Fruit fly (Drosophila melanogaster) whole organism, wandering third instar larva: ENCODE data around the gene Cyp313a3.

Experiments used
- CG32264 ChIP-seq: fragments of 200-800 bp; sonication (Bioruptor generic); optimal IDR thresholded peaks from 2 replicates; lab custom pipeline; 2016; ENCODE audit warnings: missing biosample characterization, missing genetic modification characterization
- CG9705 ChIP-seq: fragments of 200-800 bp; sonication (Bioruptor generic); optimal IDR thresholded peaks from 2 replicates; lab custom pipeline; 2018; ENCODE audit warnings: missing biosample characterization, mild to moderate bottlenecking, missing genetic modification characterization
- CrebA ChIP-seq: fragments of 200-800 bp; sonication (Bioruptor generic); optimal IDR thresholded peaks from 2 replicates; lab custom pipeline; 2016; ENCODE audit warnings: missing biosample characterization, mild to moderate bottlenecking, missing genetic modification characterization, borderline replicate concordance
- Dif ChIP-seq: fragments of 200-275, 200-300 bp; sonication (Bioruptor generic); optimal IDR thresholded peaks from 2 replicates; lab custom pipeline; 2018; ENCODE audit warnings: missing biosample characterization, missing genetic modification characterization; ENCODE audit not compliant: partially characterized antibody
- GATAd ChIP-seq: sonication (Bioruptor generic); optimal IDR thresholded peaks from 2 replicates; lab custom pipeline; 2016; ENCODE audit warnings: missing biosample characterization, missing genetic modification characterization
- Hnf4 ChIP-seq: fragments of 200-800 bp; sonication (Bioruptor generic); optimal IDR thresholded peaks from 2 replicates; lab custom pipeline; 2016; ENCODE audit warnings: missing biosample characterization, mild to moderate bottlenecking, missing genetic modification characterization
- Hr78 ChIP-seq: fragments of >200 bp; optimal IDR thresholded peaks from 2 replicates; lab custom pipeline; 2017; ENCODE audit warnings: missing biosample characterization, missing genetic modification characterization
- Hr83 ChIP-seq: fragments of 200-300 bp; sonication (Bioruptor generic); optimal IDR thresholded peaks from 2 replicates; lab custom pipeline; 2016; ENCODE audit warnings: missing biosample characterization, mild to moderate bottlenecking, missing genetic modification characterization, moderate library complexity; ENCODE audit not compliant: poor library complexity, severe bottlenecking
- Jra ChIP-seq: sonication (Bioruptor generic); optimal IDR thresholded peaks from 2 replicates; lab custom pipeline; 2016; ENCODE audit warnings: missing biosample characterization, missing genetic modification characterization
- N ChIP-seq: fragments of >200 bp; optimal IDR thresholded peaks from 2 replicates; lab custom pipeline; 2018; ENCODE audit warnings: missing biosample characterization, missing external identifiers, missing genetic modification characterization
- OdsH ChIP-seq: fragments of 200-800 bp; sonication (Bioruptor generic); optimal IDR thresholded peaks from 2 replicates; lab custom pipeline; 2016; ENCODE audit warnings: missing biosample characterization, mild to moderate bottlenecking, missing genetic modification characterization
- Rel ChIP-seq, 2 experiments: fragments of 200-800 bp; sonication (Bioruptor generic) in 1 of 2; optimal IDR thresholded peaks; 2 replicates in 1 of 2; 3 replicates in 1 of 2; lab custom pipeline; 2016 to 2019; ENCODE audit warnings: mild to moderate bottlenecking in 2 of 2, missing biosample characterization in 2 of 2, missing genetic modification characterization in 2 of 2, moderate library complexity in 1 of 2
- Sp1 ChIP-seq: fragments of 200-800 bp; sonication (Bioruptor generic); optimal IDR thresholded peaks from 3 replicates; lab custom pipeline; 2019; ENCODE audit warnings: missing biosample characterization, mild to moderate bottlenecking, missing genetic modification characterization, moderate library complexity
- Vsx2 ChIP-seq: fragments of 200-300, 225-300 bp; sonication (Bioruptor generic); optimal IDR thresholded peaks from 2 replicates; lab custom pipeline; 2018; ENCODE audit warnings: missing biosample characterization, missing genetic modification characterization; ENCODE audit not compliant: partially characterized antibody
- br ChIP-seq: fragments of 200-800 bp; sonication (Bioruptor generic); optimal IDR thresholded peaks from 2 replicates; lab custom pipeline; 2016; ENCODE audit warnings: missing biosample characterization, missing genetic modification characterization
- brk ChIP-seq: fragments of 200-800 bp; sonication (Bioruptor generic); optimal IDR thresholded peaks from 2 replicates; lab custom pipeline; 2016; ENCODE audit warnings: missing biosample characterization, mild to moderate bottlenecking, missing genetic modification characterization
- dl ChIP-seq, 2 experiments: fragments of 175-275, 200-275 bp in 1 of 2; fragments of 200-275 bp in 1 of 2; sonication (Bioruptor generic); optimal IDR thresholded peaks; lab custom pipeline; 2018; ENCODE audit warnings: mild to moderate bottlenecking in 2 of 2, missing biosample characterization in 2 of 2, missing genetic modification characterization in 2 of 2, moderate library complexity in 2 of 2; ENCODE audit not compliant: partially characterized antibody in 2 of 2, insufficient read depth in 1 of 2
- dmrt93B ChIP-seq: fragments of 200-800 bp; sonication (Bioruptor generic); optimal IDR thresholded peaks from 2 replicates; lab custom pipeline; 2018; ENCODE audit warnings: missing biosample characterization, mild to moderate bottlenecking, missing genetic modification characterization
- foxo ChIP-seq, 2 experiments: fragments of 200-800 bp; sonication (Bioruptor generic); optimal IDR thresholded peaks; 2 replicates in 1 of 2; 3 replicates in 1 of 2; lab custom pipeline; 2016 to 2017; ENCODE audit warnings: missing biosample characterization in 2 of 2, missing genetic modification characterization in 2 of 2
- fru ChIP-seq: fragments of 200-800 bp; sonication (Bioruptor generic); optimal IDR thresholded peaks from 3 replicates; lab custom pipeline; 2016; ENCODE audit warnings: missing biosample characterization, mild to moderate bottlenecking, missing genetic modification characterization
- h ChIP-seq: fragments of 200-800 bp; sonication (Bioruptor generic); optimal IDR thresholded peaks from 3 replicates; lab custom pipeline; 2016; ENCODE audit warnings: missing biosample characterization, mild to moderate bottlenecking, missing genetic modification characterization
- jim ChIP-seq: fragments of 175-275, 200-325 bp; sonication (Bioruptor generic); optimal IDR thresholded peaks from 2 replicates; lab custom pipeline; 2016; ENCODE audit warnings: missing biosample characterization, mild to moderate bottlenecking, missing genetic modification characterization
- lola ChIP-seq: fragments of >200 bp; optimal IDR thresholded peaks from 2 replicates; lab custom pipeline; 2017; ENCODE audit warnings: missing biosample characterization, missing genetic modification characterization
- pan ChIP-seq: fragments of >200 bp; optimal IDR thresholded peaks from 2 replicates; lab custom pipeline; 2017
- rgr ChIP-seq: fragments of 200-800 bp; sonication (Bioruptor generic); optimal IDR thresholded peaks from 3 replicates; lab custom pipeline; 2016; ENCODE audit warnings: missing biosample characterization, mild to moderate bottlenecking, missing genetic modification characterization
- sage ChIP-seq: fragments of 200-800 bp; sonication (Bioruptor generic); optimal IDR thresholded peaks from 2 replicates; lab custom pipeline; 2016; ENCODE audit warnings: missing biosample characterization, mild to moderate bottlenecking, missing genetic modification characterization
- sv ChIP-seq: fragments of 200-800 bp; sonication (Bioruptor generic); optimal IDR thresholded peaks from 3 replicates; lab custom pipeline; 2016; ENCODE audit warnings: missing biosample characterization, missing genetic modification characterization

Cyp313a3 gene

DNA sequence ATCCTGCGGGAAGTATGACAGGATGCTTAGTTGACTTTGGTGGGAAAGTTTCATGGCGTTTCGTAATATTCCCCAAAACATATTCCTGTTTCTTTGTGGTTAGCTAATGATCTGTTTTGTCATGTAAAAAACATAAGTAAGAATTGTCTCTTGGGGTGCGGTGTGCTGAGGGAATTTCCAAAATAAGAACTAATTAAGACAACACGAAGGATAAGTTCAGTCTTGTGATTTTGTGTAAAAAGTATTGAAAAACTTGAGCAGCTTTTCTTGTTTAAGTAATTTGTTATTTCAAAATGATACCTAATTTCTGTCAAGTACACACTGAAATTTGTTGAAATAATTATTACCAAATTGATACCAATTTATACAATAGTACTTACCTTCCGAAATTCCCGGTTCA, 14.8 kb upstream of the Cyp313a3 start, which contains the start of gene CG3942:
CG3942 (plus strand) TSS at position 301 of the 400 bp plus-strand sequence.
- TF ChIP-seq Jra (GFP tag; lab: Kevin White, UChicago) = no peak
- TF ChIP-seq GATAd (GFP tag; lab: Kevin White, UChicago) = no peak

DNA sequence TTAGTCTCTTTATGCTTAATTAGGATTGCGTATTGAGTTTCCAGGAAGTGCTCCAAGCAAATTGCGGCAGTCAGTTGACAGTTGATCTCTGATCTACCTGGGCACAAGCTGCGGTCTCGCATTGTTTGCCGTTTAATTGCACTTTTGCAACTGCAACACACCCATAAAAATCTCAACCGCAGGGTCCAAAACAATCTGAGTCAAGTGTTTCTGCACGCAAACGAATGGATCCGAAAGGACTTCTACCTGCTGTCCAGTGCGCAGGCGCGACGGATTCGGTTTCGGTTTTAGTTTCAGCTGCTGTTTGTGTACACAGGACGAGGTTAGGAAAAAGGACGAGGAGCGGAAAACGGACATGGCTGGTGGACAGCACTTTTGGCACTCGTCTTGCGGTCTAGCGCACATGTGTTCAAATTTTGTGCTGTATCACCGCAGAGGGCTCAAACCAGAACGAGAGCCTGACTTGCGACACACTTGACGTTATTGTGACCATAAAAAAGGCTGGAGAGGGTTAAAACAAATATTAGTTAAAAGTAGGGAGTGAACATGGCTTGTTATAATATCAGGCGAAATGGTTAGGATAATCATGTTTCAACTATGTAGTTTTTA, 13.5 kb upstream of the Cyp313a3 start:
- TF ChIP-seq CrebA (GFP tag; lab: Kevin White, UChicago) (no peak), OdsH (GFP tag; lab: Kevin White, UChicago) (no peak), h (GFP tag; lab: Kevin White, UChicago) (no peak), fru (GFP tag; lab: Kevin White, UChicago) (no peak)

- TF ChIP-seq Sp1 (GFP tag; lab: Kevin White, UChicago) = no peak
- TF ChIP-seq, all 38 proteins: peak for 0
Observed at dm6 chr3R:12251534-12251933, 12.5 kb upstream of the Cyp313a3 start.

DNA sequence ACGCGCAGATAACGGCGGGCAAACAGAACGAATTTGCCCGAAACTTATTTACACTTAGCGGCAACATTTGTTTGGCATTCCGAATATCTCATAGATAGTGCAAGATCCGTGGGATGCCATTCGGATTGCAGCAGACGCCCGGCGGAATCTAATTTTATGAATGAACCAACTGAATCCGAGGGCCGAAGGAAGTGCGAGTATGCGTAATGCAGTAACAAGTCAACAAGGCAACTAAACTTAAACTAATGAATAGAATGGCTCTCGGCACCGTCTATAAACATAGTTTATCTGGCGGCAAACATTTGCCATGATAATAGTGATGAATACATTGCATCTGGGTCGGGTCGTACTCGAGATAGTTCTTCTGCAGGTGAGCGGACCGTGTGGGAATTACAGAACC, 11.1 kb upstream of the Cyp313a3 start:
- TF ChIP-seq dl (GFP tag; optimal IDR thresholded peaks at IDR 0.05; lab: Kevin White, UChicago; ENCODE audit: insufficient read depth in 1 of 2, partially characterized antibody in 2 of 2) = no peak
- no peak for TF ChIP-seq sv
- TF ChIP-seq dmrt93B = no peak
- TF ChIP-seq N (GFP tag; lab: Kevin White, UChicago) = no peak
- TF ChIP-seq lola (GFP tag; lab: Kevin White, UChicago) = no peak
- no peak for TF ChIP-seq fru (GFP tag; lab: Kevin White, UChicago)
- TF ChIP-seq br = no peak
- no peak for TF ChIP-seq pan (lab: Kevin White, UChicago)

DNA sequence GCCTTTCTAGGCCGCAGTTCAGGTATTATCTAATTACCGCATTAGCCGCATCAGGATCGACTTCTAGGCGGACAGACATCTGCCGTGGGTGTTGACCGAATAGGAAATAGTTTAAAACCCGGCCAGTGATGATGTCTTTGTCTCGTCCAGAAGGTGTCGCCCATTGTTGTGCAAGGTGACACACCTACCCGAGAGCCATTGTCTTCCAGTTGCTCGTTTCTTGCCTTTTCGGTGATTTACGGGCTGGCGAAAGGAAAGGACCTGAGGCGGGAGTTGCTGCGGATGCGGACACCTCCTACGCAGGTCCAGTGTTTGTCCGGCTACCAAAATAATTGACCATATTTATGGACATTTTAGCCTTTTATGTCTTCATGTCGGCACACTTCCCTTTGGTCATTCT, 9.2 kb upstream of the Cyp313a3 start:
- no peak for TF ChIP-seq brk
- TF ChIP-seq Sp1 (GFP tag; lab: Kevin White, UChicago) = no peak
- no peak for TF ChIP-seq dl (GFP tag; optimal IDR thresholded peaks at IDR 0.05; lab: Kevin White, UChicago; ENCODE audit: insufficient read depth in 1 of 2, partially characterized antibody in 2 of 2)
- TF ChIP-seq Dif (GFP tag; lab: Kevin White, UChicago) = no peak
- no peak for TF ChIP-seq CG32264
- no peak for TF ChIP-seq dmrt93B
- TF ChIP-seq Jra (GFP tag; lab: Kevin White, UChicago) = no peak
- TF ChIP-seq sage (GFP tag; lab: Kevin White, UChicago) = no peak
- no peak for TF ChIP-seq foxo (GFP tag; optimal IDR thresholded peaks at IDR 0.05; lab: Kevin White, UChicago)
- TF ChIP-seq Rel (GFP tag; optimal IDR thresholded peaks at IDR 0.05; lab: Kevin White, UChicago) = no peak
- TF ChIP-seq Rel (tag; optimal IDR thresholded peaks at IDR 0.05; lab: Kevin White, UChicago) = no peak

- TF ChIP-seq Dif (GFP tag; lab: Kevin White, UChicago) (peak; percentile 4), dl (GFP tag; optimal IDR thresholded peaks at IDR 0.05; lab: Kevin White, UChicago; ENCODE audit: insufficient read depth in 1 of 2, partially characterized antibody in 2 of 2) (peak in 1 of 2 experiments; percentile 41), sv (no peak), Hr83 (GFP tag; lab: Kevin White, UChicago) (no peak)
Observed at dm6 chr3R:12244468-12245060, 5.5 kb upstream of the Cyp313a3 start.

DNA sequence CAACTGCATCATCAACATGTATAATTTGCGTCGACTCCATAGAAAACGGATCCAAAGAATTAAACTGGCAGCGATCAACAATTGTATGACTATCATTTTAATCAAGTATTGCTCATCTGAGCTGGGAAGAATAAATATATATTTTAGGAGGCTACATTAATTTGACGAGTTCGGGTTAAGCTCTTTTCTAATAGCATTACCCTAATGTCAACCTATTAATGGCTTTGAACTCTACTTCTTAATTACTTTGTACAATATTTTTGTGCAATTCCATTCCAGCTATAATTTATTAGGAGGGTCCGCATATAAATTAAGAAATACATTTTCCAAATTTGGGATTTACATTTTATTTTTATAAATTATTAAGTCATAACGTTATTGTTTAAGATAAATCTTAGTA, 2.3 kb downstream of the Cyp313a3 start, which contains the start of gene Cyp313a2:
Cyp313a2 (minus strand) TSS at position 101 of the 400 bp plus-strand sequence.
- TF ChIP-seq Vsx2 (GFP tag; lab: Kevin White, UChicago) (no peak), Hnf4 (GFP tag; lab: Kevin White, UChicago) (no peak), CG9705 (GFP tag; lab: Kevin White, UChicago) (no peak), Hr78 (no peak), pan (lab: Kevin White, UChicago) (no peak), h (GFP tag; lab: Kevin White, UChicago) (no peak), fru (GFP tag; lab: Kevin White, UChicago) (no peak), GATAd (GFP tag; lab: Kevin White, UChicago) (no peak), jim (no peak), Rel (GFP tag; optimal IDR thresholded peaks at IDR 0.05; lab: Kevin White, UChicago) (no peak), Rel (tag; optimal IDR thresholded peaks at IDR 0.05; lab: Kevin White, UChicago) (no peak), rgr (GFP tag; lab: Kevin White, UChicago) (no peak)
- TF ChIP-seq, all 38 proteins: peak for 0
